Fruit fly (Drosophila melanogaster): ENCODE measurements around the gene CG16903.

The CG16903 gene

DNA sequence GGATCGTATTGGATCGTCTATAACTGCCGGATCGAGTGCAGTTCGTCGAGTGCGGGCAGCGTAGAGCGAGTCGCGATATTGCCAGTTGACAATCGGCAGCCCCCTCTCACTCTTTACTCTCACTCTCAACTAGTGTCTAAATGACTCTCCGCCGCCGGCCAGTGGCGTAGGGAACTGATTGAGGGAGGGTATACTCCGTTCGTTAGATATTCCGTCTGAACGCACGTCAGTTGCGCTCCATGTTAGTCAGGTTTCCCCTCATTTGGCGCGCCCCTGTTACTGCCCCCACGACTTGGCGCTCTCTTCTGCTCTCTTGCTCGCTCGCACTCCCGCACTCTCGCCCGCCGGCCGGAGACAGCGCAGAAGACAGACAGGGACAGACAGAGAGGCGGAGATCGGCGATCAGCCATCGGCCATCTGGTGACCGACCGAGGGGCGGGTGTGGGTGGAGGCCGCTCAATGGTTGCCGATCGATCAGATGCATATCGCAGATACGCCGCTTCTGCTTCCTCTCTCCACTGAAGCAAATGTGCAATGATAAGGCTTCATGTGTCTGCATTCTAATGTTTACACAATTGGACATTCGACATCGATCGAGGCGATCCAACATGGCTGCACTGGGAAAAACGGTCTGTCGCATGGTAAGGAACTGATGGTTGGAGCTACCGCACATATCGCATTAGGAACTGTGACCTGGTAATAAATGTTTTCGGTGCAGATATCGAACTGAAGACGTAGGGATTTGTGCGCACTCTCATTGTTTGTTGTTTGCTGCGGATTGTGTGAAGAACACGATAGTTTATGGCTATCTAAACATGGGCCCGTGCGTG lies 29.9 kb downstream of the CG16903 start, which contains the start of gene moody:
moody (minus strand) TSS at position 51 of the 830 bp plus-strand sequence.
- TF ChIP-seq tj (GFP tag; optimal IDR thresholded peaks at IDR 0.05) (peak; percentile 92), cic (GFP tag; optimal IDR thresholded peaks at IDR 0.05) (peak; percentile 92), CG33017 (tag; optimal IDR thresholded peaks at IDR 0.05) (peak; percentile 95), Clk (GFP tag; optimal IDR thresholded peaks at IDR 0.05) (peak; percentile 94), bab1 (GFP tag; optimal IDR thresholded peaks at IDR 0.05) (peak; percentile 99), CG11617 (GFP tag; optimal IDR thresholded peaks at IDR 0.05) (peak; percentile 97), CG7101 (tag; optimal IDR thresholded peaks at IDR 0.05) (peak; percentile 98), pad (GFP tag; optimal IDR thresholded peaks at IDR 0.05) (peak; percentile 97), Crg-1 (GFP tag; optimal IDR thresholded peaks at IDR 0.05) (peak; percentile 98), kay (GFP tag; ENCODE audit: borderline replicate concordance) (no peak), cnc (optimal IDR thresholded peaks at IDR 0.05) (no peak), toe (GFP tag; optimal IDR thresholded peaks at IDR 0.05) (peak; percentile 93), CG5204 (GFP tag; optimal IDR thresholded peaks at IDR 0.05) (peak; percentile 96), CG12768 (GFP tag; optimal IDR thresholded peaks at IDR 0.05) (peak; percentile 97), CG1620 (GFP tag; optimal IDR thresholded peaks at IDR 0.05) (peak; percentile 99), Mnt (GFP tag; optimal IDR thresholded peaks at IDR 0.05) (peak; percentile 96), CG14711 (tag; optimal IDR thresholded peaks at IDR 0.05) (peak; percentile 93), Hr96 (GFP tag; optimal IDR thresholded peaks at IDR 0.05) (peak; percentile 99), CG7045 (GFP tag; optimal IDR thresholded peaks at IDR 0.05) (peak; percentile 93), ovo (GFP tag; optimal IDR thresholded peaks at IDR 0.05) (peak; percentile 94)

DNA sequence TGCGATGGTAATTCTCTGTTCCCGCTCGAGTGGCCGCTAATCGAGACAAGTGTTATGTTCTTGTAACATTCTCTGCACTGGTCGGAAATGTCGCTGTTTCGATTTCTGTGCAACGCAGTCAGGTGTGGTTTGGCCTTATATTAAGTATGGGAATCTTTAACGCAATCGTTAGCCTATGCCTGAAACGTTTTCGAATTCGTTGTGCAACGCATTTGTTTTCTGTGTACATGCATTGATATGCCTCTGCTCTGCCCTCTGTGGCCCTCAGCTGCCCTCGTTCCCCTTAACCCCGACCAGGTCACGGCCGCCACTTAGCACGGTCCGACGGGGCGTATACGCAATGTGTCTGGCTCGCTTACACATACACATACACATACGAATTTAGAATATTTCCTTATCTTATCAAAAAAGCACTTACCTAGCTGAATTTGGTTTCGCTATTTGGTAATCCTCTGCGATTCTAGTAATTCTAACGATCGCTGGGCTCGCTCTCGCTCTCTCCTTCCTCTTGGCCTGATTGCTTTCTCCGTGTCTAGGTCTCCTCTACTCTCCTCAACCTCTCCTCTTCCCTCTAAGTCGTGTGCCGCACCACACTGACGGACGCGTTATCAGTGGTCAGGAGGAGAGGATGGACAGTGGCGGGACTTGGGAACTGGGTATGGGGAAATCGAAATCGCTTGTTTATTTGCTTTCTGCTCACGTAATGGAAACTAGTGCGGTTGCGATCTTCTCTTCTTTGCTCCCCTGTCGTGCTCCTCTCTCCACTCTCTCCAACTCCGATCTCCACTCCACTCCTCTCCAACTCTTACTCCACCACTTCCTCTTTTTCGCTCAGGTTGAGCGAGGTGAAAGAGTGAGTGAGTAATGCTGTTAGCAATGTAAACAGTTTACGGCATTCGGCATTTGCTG lies 31.2 kb downstream of the CG16903 start:
- TF ChIP-seq ovo (GFP tag; optimal IDR thresholded peaks at IDR 0.05), result no peak
- no peak for TF ChIP-seq toe (GFP tag; optimal IDR thresholded peaks at IDR 0.05)
- TF ChIP-seq cnc (optimal IDR thresholded peaks at IDR 0.05), result no peak
- no peak for TF ChIP-seq CG7045 (GFP tag; optimal IDR thresholded peaks at IDR 0.05)
- no peak for TF ChIP-seq tj (GFP tag; optimal IDR thresholded peaks at IDR 0.05)
- TF ChIP-seq kay (GFP tag; ENCODE audit: borderline replicate concordance), result peak; percentile 70
- no peak for TF ChIP-seq Clk (GFP tag; optimal IDR thresholded peaks at IDR 0.05)
- no peak for TF ChIP-seq CG11617 (GFP tag; optimal IDR thresholded peaks at IDR 0.05)
- no peak for TF ChIP-seq CG14711 (tag; optimal IDR thresholded peaks at IDR 0.05)
- peak; percentile 51 for TF ChIP-seq Mnt (GFP tag; optimal IDR thresholded peaks at IDR 0.05)
- TF ChIP-seq CG33017 (tag; optimal IDR thresholded peaks at IDR 0.05), result no peak
- no peak for TF ChIP-seq Hr96 (GFP tag; optimal IDR thresholded peaks at IDR 0.05)
- TF ChIP-seq CG7101 (tag; optimal IDR thresholded peaks at IDR 0.05), result no peak
- TF ChIP-seq CG12768 (GFP tag; optimal IDR thresholded peaks at IDR 0.05), result peak; percentile 27
- TF ChIP-seq CG1620 (GFP tag; optimal IDR thresholded peaks at IDR 0.05), result no peak
- no peak for TF ChIP-seq bab1 (GFP tag; optimal IDR thresholded peaks at IDR 0.05)
- peak; percentile 53 for TF ChIP-seq cic (GFP tag; optimal IDR thresholded peaks at IDR 0.05)
- no peak for TF ChIP-seq Crg-1 (GFP tag; optimal IDR thresholded peaks at IDR 0.05)
- TF ChIP-seq CG5204 (GFP tag; optimal IDR thresholded peaks at IDR 0.05), result no peak
- TF ChIP-seq pad (GFP tag; optimal IDR thresholded peaks at IDR 0.05), result peak; percentile 19

DNA sequence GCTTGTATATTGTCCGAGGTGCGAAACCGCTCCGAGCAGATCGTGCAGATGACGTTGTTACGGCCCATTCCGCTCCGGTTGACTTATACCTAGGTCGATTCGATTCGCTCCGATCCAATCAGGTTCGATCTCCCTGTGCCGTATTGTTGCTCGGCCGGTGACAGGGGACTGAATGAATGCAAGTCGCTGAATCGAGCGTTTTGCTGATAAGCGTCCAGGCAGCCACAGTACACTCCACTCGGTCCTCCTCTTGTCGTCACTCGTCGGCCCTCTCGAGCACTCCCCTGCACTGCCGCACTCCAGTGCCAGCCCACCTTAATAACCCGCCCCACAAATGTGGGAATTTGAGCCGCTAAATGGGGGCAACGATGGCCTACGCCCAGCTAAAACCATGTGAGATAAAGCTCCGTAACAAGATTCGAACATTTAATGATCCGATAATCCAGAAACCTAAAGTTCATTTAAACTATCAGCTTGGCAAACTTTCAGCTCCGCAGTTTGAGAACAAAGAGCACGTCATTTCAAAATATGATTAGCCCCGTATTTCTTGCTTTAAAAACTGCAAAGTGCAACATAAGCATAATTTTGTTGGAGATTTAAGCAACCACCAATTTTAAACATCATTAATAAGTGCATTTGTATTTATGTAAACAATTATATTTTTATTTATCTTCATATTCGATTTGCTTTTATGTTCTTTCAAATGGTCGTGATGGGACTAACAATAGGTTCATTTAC lies 36.4 kb downstream of the CG16903 start, which contains the start of gene CG4325:
CG4325 (minus strand) TSS at position 159 of the 738 bp plus-strand sequence.
- TF ChIP-seq Mnt (GFP tag; optimal IDR thresholded peaks at IDR 0.05) (peak; percentile 19), CG14711 (tag; optimal IDR thresholded peaks at IDR 0.05) (no peak), pad (GFP tag; optimal IDR thresholded peaks at IDR 0.05) (peak; percentile 7), CG12768 (GFP tag; optimal IDR thresholded peaks at IDR 0.05) (no peak), CG11617 (GFP tag; optimal IDR thresholded peaks at IDR 0.05) (no peak), Crg-1 (GFP tag; optimal IDR thresholded peaks at IDR 0.05) (no peak), tj (GFP tag; optimal IDR thresholded peaks at IDR 0.05) (peak; percentile 91), bab1 (GFP tag; optimal IDR thresholded peaks at IDR 0.05) (no peak), Clk (GFP tag; optimal IDR thresholded peaks at IDR 0.05) (no peak), CG1620 (GFP tag; optimal IDR thresholded peaks at IDR 0.05) (no peak), cic (GFP tag; optimal IDR thresholded peaks at IDR 0.05) (peak; percentile 76)

DNA sequence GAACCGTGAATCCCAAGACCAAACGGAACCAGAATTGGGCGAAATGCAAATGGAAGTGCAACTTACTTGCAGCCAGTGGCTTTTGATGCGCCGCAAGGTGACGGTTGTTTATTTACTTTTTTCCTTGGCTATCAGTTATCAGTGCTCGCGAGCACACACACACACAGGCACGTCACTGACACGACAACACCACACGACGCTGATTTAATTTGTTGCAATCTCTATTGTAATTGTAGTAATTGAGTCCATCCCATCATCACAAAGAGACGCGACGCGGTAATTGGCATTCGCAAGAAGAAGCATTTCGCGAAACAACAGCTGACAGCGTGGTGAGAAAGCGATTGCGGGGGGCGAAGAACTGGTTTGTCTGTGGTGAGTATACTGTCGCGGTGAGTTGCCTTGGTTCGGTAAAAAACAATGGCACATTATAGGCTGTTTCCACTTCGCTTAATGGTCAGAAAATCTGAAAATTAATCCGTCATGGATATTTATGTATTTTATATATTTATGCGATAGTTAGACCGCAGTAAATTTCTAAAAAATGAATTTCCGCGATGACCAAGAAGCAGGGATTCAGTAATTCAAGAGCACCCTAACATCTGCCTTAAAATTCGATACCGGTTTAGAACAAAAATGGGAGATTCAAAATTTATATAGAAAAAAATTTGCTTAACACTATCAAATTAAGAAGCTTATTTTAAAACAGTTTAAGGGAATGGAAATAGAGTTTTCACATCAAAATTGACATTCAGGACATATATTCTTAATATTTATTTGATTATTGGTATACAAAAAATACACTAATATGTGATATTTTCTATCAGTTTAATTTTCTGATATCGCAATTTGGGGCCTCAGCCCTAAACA lies 38.0 kb downstream of the CG16903 start, which contains the start of the genes Actn and usp:
Actn (minus strand) TSS at position 331 of the 867 bp plus-strand sequence.
usp (minus strand) TSS at position 331 of the 867 bp plus-strand sequence.
- TF ChIP-seq CG14711 (tag; optimal IDR thresholded peaks at IDR 0.05) (peak; percentile 53), CG5204 (GFP tag; optimal IDR thresholded peaks at IDR 0.05) (no peak), CG11617 (GFP tag; optimal IDR thresholded peaks at IDR 0.05) (no peak), ovo (GFP tag; optimal IDR thresholded peaks at IDR 0.05) (peak; percentile 49), CG12768 (GFP tag; optimal IDR thresholded peaks at IDR 0.05) (no peak), Hr96 (GFP tag; optimal IDR thresholded peaks at IDR 0.05) (peak; percentile 10), CG7045 (GFP tag; optimal IDR thresholded peaks at IDR 0.05) (no peak), cic (GFP tag; optimal IDR thresholded peaks at IDR 0.05) (peak; percentile 63), pad (GFP tag; optimal IDR thresholded peaks at IDR 0.05) (peak; percentile 25), Mnt (GFP tag; optimal IDR thresholded peaks at IDR 0.05) (peak; percentile 46), toe (GFP tag; optimal IDR thresholded peaks at IDR 0.05) (peak; percentile 27), cnc (optimal IDR thresholded peaks at IDR 0.05) (no peak), CG7101 (tag; optimal IDR thresholded peaks at IDR 0.05) (no peak), Clk (GFP tag; optimal IDR thresholded peaks at IDR 0.05) (no peak), kay (GFP tag; ENCODE audit: borderline replicate concordance) (no peak), Crg-1 (GFP tag; optimal IDR thresholded peaks at IDR 0.05) (peak; percentile 16), CG33017 (tag; optimal IDR thresholded peaks at IDR 0.05) (peak; percentile 1), bab1 (GFP tag; optimal IDR thresholded peaks at IDR 0.05) (no peak), tj (GFP tag; optimal IDR thresholded peaks at IDR 0.05) (no peak), CG1620 (GFP tag; optimal IDR thresholded peaks at IDR 0.05) (peak; percentile 5)

All from whole organism, adult.